Fruit fly (Drosophila melanogaster) whole organism, pupa: Measurements from ENCODE around the gene Pc.

Experiments used
- CG10348 ChIP-seq: fragments of 200-800 bp; sonication (Bioruptor generic); IDR thresholded peaks from 2 replicates; pipeline ENCODE4 v1.3.6; 2022; ENCODE audit warnings: missing biosample characterization, missing genetic modification characterization
- CG13204 ChIP-seq: fragments of 200-800 bp; sonication (Bioruptor generic); optimal IDR thresholded peaks from 2 replicates; lab custom pipeline; 2018; ENCODE audit warnings: missing biosample characterization, mild to moderate bottlenecking, missing genetic modification characterization, moderate library complexity
- CG14655 ChIP-seq: fragments of 200-800 bp; sonication (Bioruptor generic); optimal IDR thresholded peaks from 3 replicates; lab custom pipeline; 2017; ENCODE audit warnings: mild to moderate bottlenecking, missing biosample characterization, missing genetic modification reagents, missing genetic modification characterization
- CG32121 ChIP-seq: fragments of 200-800 bp; sonication (Bioruptor generic); IDR thresholded peaks from 2 replicates; pipeline ENCODE4 v1.3.6; 2022; ENCODE audit warnings: missing biosample characterization, missing genetic modification characterization
- CG8159 ChIP-seq: fragments of 200-800 bp; sonication (Bioruptor generic); optimal IDR thresholded peaks from 3 replicates; lab custom pipeline; 2018; ENCODE audit warnings: missing biosample characterization, mild to moderate bottlenecking, missing genetic modification characterization, moderate library complexity
- EcR ChIP-seq: fragments of 200-800 bp; sonication (Bioruptor generic); optimal IDR thresholded peaks from 3 replicates; lab custom pipeline; 2019; ENCODE audit warnings: missing biosample characterization, missing genetic modification characterization, mild to moderate bottlenecking, moderate library complexity, missing genetic modification reagents
- gl ChIP-seq: fragments of 200-800 bp; sonication (Bioruptor generic); optimal IDR thresholded peaks from 2 replicates; lab custom pipeline; 2018; ENCODE audit warnings: missing biosample characterization, mild to moderate bottlenecking, missing genetic modification characterization
- rn ChIP-seq: fragments of 200-800 bp; sonication (Bioruptor generic); IDR thresholded peaks from 2 replicates; pipeline ENCODE4 v1.3.6; 2022; ENCODE audit warnings: missing biosample characterization, missing genetic modification characterization

- TF ChIP-seq CG14655 (GFP tag; lab: Kevin White, UChicago): no peak
- TF ChIP-seq CG10348 (GFP tag; lab: Robert Waterston, UW): no peak
- TF ChIP-seq rn: no peak
- no peak for TF ChIP-seq EcR
- no peak for TF ChIP-seq gl (tag; lab: Kevin White, UChicago)
- TF ChIP-seq CG32121 (GFP tag; lab: Robert Waterston, UW): no peak
- TF ChIP-seq CG13204 (GFP tag; lab: Kevin White, UChicago): no peak
- no peak for TF ChIP-seq CG8159 (tag; lab: Kevin White, UChicago)
Measured at dm6 chr3L:21277897-21278530, 39.8 kb downstream of the Pc start.
